Fruit fly (Drosophila melanogaster): ENCODE data around the gene CG9483.

- no peak for TF ChIP-seq EcR (GFP tag; optimal IDR thresholded peaks at IDR 0.05)
- TF ChIP-seq CG32121 (GFP tag; IDR thresholded peaks at IDR 0.05): no peak
- TF ChIP-seq CG12605 (GFP tag; IDR thresholded peaks at IDR 0.05): no peak
- no peak for TF ChIP-seq CG17806 (tag; optimal IDR thresholded peaks at IDR 0.05)
- TF ChIP-seq CG14655 (GFP tag; optimal IDR thresholded peaks at IDR 0.05): no peak
- TF ChIP-seq Pif1B (GFP tag; optimal IDR thresholded peaks at IDR 0.05): no peak
Observed at dm6 chr2L:8881095-8881494, 14.5 kb downstream of the CG9483 start.
